Worm (Caenorhabditis elegans) whole organism, early embryonic: ENCODE measurements around the gene srlf-37.

Experiments
- B0310.2 ChIP-seq: sonication (generic microtip); optimal IDR thresholded peaks from 2 replicates; lab custom pipeline; 2016; ENCODE audit warnings: mild to moderate bottlenecking, missing genetic modification characterization, missing compliant biosample characterization
- F13C5.2 ChIP-seq: sonication (generic microtip); optimal IDR thresholded peaks from 2 replicates; lab custom pipeline; 2017; ENCODE audit warnings: mild to moderate bottlenecking, missing genetic modification characterization, inconsistent platforms, missing compliant biosample characterization
- aly-1 ChIP-seq: sonication (generic microtip); optimal IDR thresholded peaks from 2 replicates; lab custom pipeline; 2016; ENCODE audit warnings: missing genetic modification characterization, missing compliant biosample characterization
- ama-1 ChIP-seq: fragments of 150-350 bp; optimal IDR thresholded peaks from 2 replicates; lab custom pipeline; 2014
- ceh-13 ChIP-seq: fragments of 200-800 bp; sonication (Bioruptor generic); optimal IDR thresholded peaks from 2 replicates; lab custom pipeline; 2018; ENCODE audit warnings: mild to moderate bottlenecking, missing genetic modification characterization, missing compliant biosample characterization
- ceh-36 ChIP-seq: sonication (generic microtip); optimal IDR thresholded peaks from 2 replicates; lab custom pipeline; 2016; ENCODE audit warnings: missing genetic modification characterization, inconsistent platforms, missing compliant biosample characterization
- ets-7 ChIP-seq: sonication (generic microtip); optimal IDR thresholded peaks from 2 replicates; lab custom pipeline; 2016; ENCODE audit warnings: missing genotype, missing genetic modification characterization, missing compliant biosample characterization
- flt-1 ChIP-seq: fragments of 200-800 bp; sonication (Bioruptor generic); IDR thresholded peaks from 2 replicates; pipeline ENCODE4 v1.3.6; 2022; ENCODE audit warnings: missing genetic modification characterization, missing compliant biosample characterization
- hmbx-1 ChIP-seq: sonication (generic microtip); optimal IDR thresholded peaks from 2 replicates; lab custom pipeline; 2016; ENCODE audit warnings: mild to moderate bottlenecking, missing genetic modification characterization, missing compliant biosample characterization
- hmg-4 ChIP-seq: fragments of 200-800 bp; sonication (Bioruptor generic); optimal IDR thresholded peaks from 2 replicates; lab custom pipeline; 2018; ENCODE audit warnings: mild to moderate bottlenecking, missing genetic modification characterization, missing compliant biosample characterization
- hnd-1 ChIP-seq: sonication (generic microtip); optimal IDR thresholded peaks from 2 replicates; lab custom pipeline; 2016; ENCODE audit warnings: missing genetic modification characterization, missing compliant biosample characterization
- pes-1 ChIP-seq: fragments of 200-800 bp; sonication (Bioruptor generic); IDR thresholded peaks from 2 replicates; pipeline ENCODE4 v1.3.6; 2022; ENCODE audit warnings: missing genetic modification reagents, missing genetic modification characterization, missing compliant biosample characterization
- scrt-1 ChIP-seq: fragments of 200-800 bp; sonication (Bioruptor generic); IDR thresholded peaks from 2 replicates; pipeline ENCODE4 v1.3.6; 2022; ENCODE audit warnings: missing genetic modification characterization, missing compliant biosample characterization
- sea-1 ChIP-seq: fragments of 200-800 bp; sonication (Bioruptor generic); conservative IDR thresholded peaks from 2 replicates; pipeline ENCODE4 v1.3.6; 2022; ENCODE audit warnings: missing genetic modification characterization, missing compliant biosample characterization
- tbx-11 ChIP-seq: fragments of 200-800 bp; sonication (Bioruptor generic); IDR thresholded peaks from 2 replicates; pipeline ENCODE4 v1.3.6; 2022; ENCODE audit warnings: missing genetic modification characterization, missing compliant biosample characterization
- tbx-37 ChIP-seq: fragments of 200-800 bp; sonication (Bioruptor generic); conservative IDR thresholded peaks from 2 replicates; pipeline ENCODE4 v1.3.6; 2022; ENCODE audit warnings: missing genetic modification reagents, missing genetic modification characterization, missing compliant biosample characterization
- tra-4 ChIP-seq: sonication (generic microtip); optimal IDR thresholded peaks from 2 replicates; lab custom pipeline; 2017; ENCODE audit warnings: missing genetic modification characterization, missing compliant biosample characterization

The srlf-37 gene

ce11 chrV:565984-566383, 38.0 kb downstream of the srlf-37 start, which contains the start of gene sri-73:
Gene sri-73 (minus strand): TSS chrV:566084.
- TF ChIP-seq ceh-36 (tag; lab: Kevin White, UChicago) = no peak
- TF ChIP-seq sea-1 (GFP tag; lab: Robert Waterston, UW) = no peak
- TF ChIP-seq tbx-11 (GFP tag; lab: Robert Waterston, UW) = no peak
- TF ChIP-seq hmg-4 = no peak

ce11 chrV:562834-563233, 41.2 kb downstream of the srlf-37 start, which contains the start of gene C14C6.2:
Gene C14C6.2 (plus strand): TSS chrV:563134.
- no peak for TF ChIP-seq hmbx-1 (tag; lab: Kevin White, UChicago)
- TF ChIP-seq sea-1 (GFP tag; lab: Robert Waterston, UW) = no peak
- no peak for TF ChIP-seq tra-4 (tag; lab: Kevin White, UChicago)
- TF ChIP-seq F13C5.2 = no peak
- no peak for TF ChIP-seq ceh-13 (GFP tag; lab: Kevin White, UChicago)
- TF ChIP-seq hnd-1 = no peak
- no peak for TF ChIP-seq aly-1 (tag; lab: Kevin White, UChicago)
- no peak for TF ChIP-seq pes-1
- TF ChIP-seq scrt-1 (GFP tag; lab: Robert Waterston, UW) = no peak
- TF ChIP-seq B0310.2 = no peak
- TF ChIP-seq tbx-37 (GFP tag; lab: Robert Waterston, UW) = no peak
- no peak for TF ChIP-seq ama-1 (lab: Kevin White, UChicago)
- no peak for TF ChIP-seq ets-7
- no peak for TF ChIP-seq hmg-4
- TF ChIP-seq tbx-11 (GFP tag; lab: Robert Waterston, UW) = no peak
- TF ChIP-seq ceh-36 (tag; lab: Kevin White, UChicago) = no peak
- TF ChIP-seq flt-1 (GFP tag; lab: Robert Waterston, UW) = no peak

- no peak for TF ChIP-seq tbx-11 (GFP tag; lab: Robert Waterston, UW)
- no peak for TF ChIP-seq F13C5.2
- TF ChIP-seq flt-1 (GFP tag; lab: Robert Waterston, UW) = no peak
- TF ChIP-seq ets-7 = no peak
- TF ChIP-seq ceh-13 (GFP tag; lab: Kevin White, UChicago) = no peak
- no peak for TF ChIP-seq ceh-36 (tag; lab: Kevin White, UChicago)
Measured at ce11 chrV:559940-560339, 44.1 kb downstream of the srlf-37 start, which contains the start of gene srx-7. Gene srx-7 (plus strand): TSS chrV:560195.

- no peak for TF ChIP-seq flt-1 (GFP tag; lab: Robert Waterston, UW)
- TF ChIP-seq tbx-11 (GFP tag; lab: Robert Waterston, UW) = no peak
- TF ChIP-seq sea-1 (GFP tag; lab: Robert Waterston, UW) = no peak
- no peak for TF ChIP-seq scrt-1 (GFP tag; lab: Robert Waterston, UW)
- no peak for TF ChIP-seq pes-1
- TF ChIP-seq hnd-1 = no peak
- no peak for TF ChIP-seq ets-7
- TF ChIP-seq tbx-37 (GFP tag; lab: Robert Waterston, UW) = no peak
Measured at ce11 chrV:556055-556454, 48.0 kb downstream of the srlf-37 start, which contains the start of gene srx-8. Gene srx-8 (minus strand): TSS chrV:556155.
